Worm (Caenorhabditis elegans): ENCODE data around the gene nspb-8.

Gene nspb-8

DNA sequence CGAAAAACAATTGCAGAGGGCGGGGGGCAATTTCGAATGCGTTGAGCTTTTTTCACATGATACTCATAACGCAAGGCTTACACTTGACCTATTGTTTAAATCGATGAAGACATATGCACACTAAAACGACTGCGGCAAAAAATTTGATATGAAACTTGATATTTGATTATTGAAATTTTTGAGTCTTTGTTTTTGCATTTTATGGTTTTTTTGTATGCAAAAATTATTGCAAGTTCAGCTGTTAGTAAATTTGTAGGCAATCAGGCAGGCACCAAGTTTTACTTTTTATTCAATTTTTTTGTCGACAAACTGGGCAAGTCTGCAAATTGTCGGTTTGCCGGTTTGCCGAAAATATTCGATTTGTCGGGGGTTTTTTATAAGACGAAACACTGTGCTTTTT, 25.7 kb upstream of the nspb-8 start, which contains the start of gene arl-3:
Gene arl-3, plus strand, starts transcription at position 301 of the 400 bp plus-strand sequence.
- no peak for TF ChIP-seq dmd-8 (GFP tag; IDR thresholded peaks at IDR 0.05)
- TF ChIP-seq nhr-6 (tag; optimal IDR thresholded peaks at IDR 0.05): no peak
- TF ChIP-seq pha-4 (GFP tag; IDR thresholded peaks at IDR 0.05): no peak
- TF ChIP-seq pha-4 (tag; optimal IDR thresholded peaks at IDR 0.05): no peak
- TF ChIP-seq unc-62 (GFP tag; optimal IDR thresholded peaks at IDR 0.05 in 1 of 2): no peak
- TF ChIP-seq unc-62 (tag; optimal IDR thresholded peaks at IDR 0.05): no peak
- no peak for TF ChIP-seq daf-12 (tag; optimal IDR thresholded peaks at IDR 0.05)
- TF ChIP-seq Y75B8A.6 (GFP tag; IDR thresholded peaks at IDR 0.05): no peak
- no peak for TF ChIP-seq dpl-1 (GFP tag; optimal IDR thresholded peaks at IDR 0.05)
- TF ChIP-seq F37D6.2 (tag; optimal IDR thresholded peaks at IDR 0.05): no peak
- no peak for TF ChIP-seq Y48G9A.11 (GFP tag; IDR thresholded peaks at IDR 0.05)
- no peak for TF ChIP-seq zip-11 (GFP tag; IDR thresholded peaks at IDR 0.05)

DNA sequence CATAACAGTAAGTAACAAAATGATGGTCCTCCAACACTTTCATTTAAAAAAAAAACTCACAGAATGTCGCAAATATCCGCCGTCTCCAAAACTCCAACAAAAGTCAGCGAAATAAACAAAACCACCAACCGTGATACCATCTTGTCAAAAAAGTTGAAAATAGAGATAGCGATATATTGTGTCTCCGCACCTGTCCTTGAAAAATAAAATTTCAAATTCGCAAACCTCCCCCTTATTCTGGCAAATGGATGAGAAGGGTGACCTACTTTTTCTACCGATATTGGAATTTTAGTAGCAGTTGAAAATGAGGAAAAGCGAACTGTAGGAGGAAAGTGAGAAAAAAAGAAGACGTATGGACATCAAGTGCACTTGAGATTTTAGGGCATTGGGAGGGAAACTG, 25.0 kb upstream of the nspb-8 start, which contains the start of gene F19H8.2:
Gene F19H8.2, minus strand, starts transcription at position 391 of the 400 bp plus-strand sequence.
- peak; percentile 4 for TF ChIP-seq nhr-6 (tag; optimal IDR thresholded peaks at IDR 0.05)
- peak; percentile 66 for TF ChIP-seq aha-1 (tag)
- no peak for TF ChIP-seq dpl-1 (GFP tag; optimal IDR thresholded peaks at IDR 0.05)
- TF ChIP-seq Y5F2A.4 (GFP tag; optimal IDR thresholded peaks at IDR 0.05): no peak
- TF ChIP-seq unc-62 (GFP tag; optimal IDR thresholded peaks at IDR 0.05 in 1 of 2): peak in 1 of 2 experiments; percentile 1
- TF ChIP-seq unc-62 (tag; optimal IDR thresholded peaks at IDR 0.05): no peak
- no peak for TF ChIP-seq ceh-82 (tag; optimal IDR thresholded peaks at IDR 0.05)
- no peak for TF ChIP-seq zip-11 (GFP tag; IDR thresholded peaks at IDR 0.05)
- TF ChIP-seq nhr-237 (tag; optimal IDR thresholded peaks at IDR 0.05): no peak
- TF ChIP-seq spr-1 (tag; optimal IDR thresholded peaks at IDR 0.05): no peak
- no peak for TF ChIP-seq gei-8 (GFP tag; optimal IDR thresholded peaks at IDR 0.05)
- no peak for TF ChIP-seq set-16 (GFP tag; IDR thresholded peaks at IDR 0.05)
- no peak for TF ChIP-seq daf-16 (GFP tag; optimal IDR thresholded peaks at IDR 0.05)
- peak; percentile 19 for TF ChIP-seq daf-16 (tag; optimal IDR thresholded peaks at IDR 0.05)

DNA sequence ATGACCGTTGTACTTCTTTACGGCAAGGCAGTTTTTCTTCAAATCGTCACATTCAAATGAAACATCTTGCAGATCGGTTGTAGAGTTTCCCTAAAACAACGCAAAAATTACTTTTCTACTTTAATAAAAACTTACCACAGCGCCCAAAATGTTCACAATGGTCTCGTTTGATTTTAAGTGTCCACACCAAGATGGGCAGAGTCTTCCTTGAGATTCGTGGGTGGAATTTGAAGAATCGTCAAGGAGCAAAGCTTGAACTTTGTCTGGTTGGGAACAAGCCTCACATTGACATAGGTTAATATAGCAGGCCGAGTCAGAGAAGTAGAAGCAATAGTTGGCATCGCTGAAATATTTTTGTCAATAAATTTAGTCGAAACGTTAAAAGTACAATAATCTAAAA, 24.6 kb upstream of the nspb-8 start:
- TF ChIP-seq snpc-4 (tag; optimal IDR thresholded peaks at IDR 0.05) (no peak), sdz-12 (GFP tag; optimal IDR thresholded peaks at IDR 0.05) (peak; percentile 44), nhr-76 (tag; optimal IDR thresholded peaks at IDR 0.05) (no peak), dmd-8 (GFP tag; IDR thresholded peaks at IDR 0.05) (no peak), Y105C5A.15 (GFP tag; IDR thresholded peaks at IDR 0.05) (no peak), nhr-10 (tag; optimal IDR thresholded peaks at IDR 0.05) (no peak), ceh-82 (tag; optimal IDR thresholded peaks at IDR 0.05) (no peak), ctbp-1 (GFP tag; IDR thresholded peaks at IDR 0.05) (no peak), unc-62 (GFP tag; optimal IDR thresholded peaks at IDR 0.05 in 1 of 2) (peak in 1 of 2 experiments; percentile 47), unc-62 (tag; optimal IDR thresholded peaks at IDR 0.05) (no peak), Y5F2A.4 (GFP tag; optimal IDR thresholded peaks at IDR 0.05) (peak; percentile 10), cey-2 (tag; optimal IDR thresholded peaks at IDR 0.05; ENCODE audit: borderline replicate concordance, insufficient read depth) (no peak), rbr-2 (tag; optimal IDR thresholded peaks at IDR 0.05) (no peak), Y75B8A.6 (GFP tag; IDR thresholded peaks at IDR 0.05) (no peak), hif-1 (tag; optimal IDR thresholded peaks at IDR 0.05) (no peak), daf-19 (GFP tag; conservative IDR thresholded peaks at IDR 0.05) (no peak), lim-7 (GFP tag; IDR thresholded peaks at IDR 0.05) (no peak), ztf-11 (tag; optimal IDR thresholded peaks at IDR 0.05) (no peak), T26A8.4 (GFP tag; IDR thresholded peaks at IDR 0.05) (no peak), lsy-2 (tag; optimal IDR thresholded peaks at IDR 0.05) (no peak), zfp-2 (tag; optimal IDR thresholded peaks at IDR 0.05) (no peak), mes-2 (tag; optimal IDR thresholded peaks at IDR 0.05; ENCODE audit: poor library complexity, severe bottlenecking) (peak; percentile 7), lin-13 (GFP tag; optimal IDR thresholded peaks at IDR 0.05) (no peak), spr-3 (GFP tag; optimal IDR thresholded peaks at IDR 0.05) (no peak), pha-4 (GFP tag; IDR thresholded peaks at IDR 0.05) (no peak), pha-4 (tag; optimal IDR thresholded peaks at IDR 0.05) (no peak), dpl-1 (GFP tag; optimal IDR thresholded peaks at IDR 0.05) (no peak), ceh-62 (tag; optimal IDR thresholded peaks at IDR 0.05) (no peak), F10B5.3 (tag; optimal IDR thresholded peaks at IDR 0.05) (no peak), ZK546.5 (tag; optimal IDR thresholded peaks at IDR 0.05) (no peak), snpc-1.2 (GFP tag; IDR thresholded peaks at IDR 0.05) (no peak), zip-11 (GFP tag; IDR thresholded peaks at IDR 0.05) (no peak), F49E8.2 (tag; optimal IDR thresholded peaks at IDR 0.05; ENCODE audit: borderline replicate concordance) (no peak), fos-1 (tag; optimal IDR thresholded peaks at IDR 0.05) (no peak), nhr-237 (tag; optimal IDR thresholded peaks at IDR 0.05) (no peak), attf-4 (tag; optimal IDR thresholded peaks at IDR 0.05) (no peak), duxl-1 (tag; optimal IDR thresholded peaks at IDR 0.05; ENCODE audit: poor library complexity) (peak; percentile 33), F37D6.2 (tag; optimal IDR thresholded peaks at IDR 0.05) (no peak)

All from whole organism, L4 larva.